Worm (Caenorhabditis elegans): Measurements from ENCODE around the gene srz-64.

- TF ChIP-seq ceh-83 (GFP tag; optimal IDR thresholded peaks at IDR 0.05) (no peak), mab-5 (tag; optimal IDR thresholded peaks at IDR 0.05) (no peak), mls-2 (tag; optimal IDR thresholded peaks at IDR 0.05) (no peak), unc-39 (tag; optimal IDR thresholded peaks at IDR 0.05) (no peak), elt-1 (tag; optimal IDR thresholded peaks at IDR 0.05; ENCODE audit: borderline replicate concordance, insufficient read depth) (no peak), unc-62 (GFP tag; optimal IDR thresholded peaks at IDR 0.05) (no peak)
Measured at ce11 chrII:1306036-1306435, 13.0 kb upstream of the srz-64 start, which contains the start of gene emc-2.
